Fruit fly (Drosophila melanogaster): ENCODE data around the gene CG4022.

DNA sequence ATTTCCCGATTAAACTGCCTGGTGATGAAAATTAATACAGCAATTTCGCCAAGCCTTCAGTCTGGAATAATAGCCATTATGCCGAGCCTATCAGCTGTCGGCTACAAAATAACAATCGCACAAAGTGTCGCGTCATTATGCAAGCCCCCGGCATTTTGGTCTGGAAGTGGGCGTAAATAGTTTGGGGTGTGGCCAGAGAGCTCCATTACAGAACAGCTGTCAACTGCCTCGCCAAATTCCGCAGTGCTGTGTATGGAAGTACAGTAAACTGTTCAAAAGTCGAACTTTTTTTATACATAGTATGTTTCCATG lies 10.1 kb upstream of the CG4022 start:
- no peak for TF ChIP-seq h (optimal IDR thresholded peaks at IDR 0.05)
- TF ChIP-seq Myc (optimal IDR thresholded peaks at IDR 0.05) = no peak
- no peak for TF ChIP-seq ttk (optimal IDR thresholded peaks at IDR 0.05)
- TF ChIP-seq psq (optimal IDR thresholded peaks at IDR 0.05) = no peak
- TF ChIP-seq insv (optimal IDR thresholded peaks at IDR 0.05) = no peak

Data from Kc167 (cell line).